Worm (Caenorhabditis elegans) whole organism, L2 larva: Measurements from ENCODE around the gene nhr-162.

ENCODE experiments used
- F13H6.1 ChIP-seq: sonication (generic microtip); optimal IDR thresholded peaks from 2 replicates; lab custom pipeline; 2016; ENCODE audit warnings: missing genetic modification characterization, missing compliant biosample characterization
- R02D3.7 ChIP-seq: fragments of 150-350 bp; optimal IDR thresholded peaks from 2 replicates; lab custom pipeline; 2014; ENCODE audit warnings: missing biosample characterization, missing genetic modification characterization
- Y55F3AM.14 ChIP-seq: fragments of 200-800 bp; sonication (Bioruptor generic); optimal IDR thresholded peaks from 2 replicates; lab custom pipeline; 2018; ENCODE audit warnings: mild to moderate bottlenecking, missing genetic modification characterization, missing compliant biosample characterization
- ZK546.5 ChIP-seq: sonication (generic microtip); optimal IDR thresholded peaks from 2 replicates; lab custom pipeline; 2017; ENCODE audit warnings: missing biosample characterization, missing genetic modification characterization
- alr-1 ChIP-seq: fragments of 150-350 bp; optimal IDR thresholded peaks from 2 replicates; lab custom pipeline; 2014; ENCODE audit warnings: missing biosample characterization, missing genetic modification characterization
- aly-2 ChIP-seq: fragments of 150-350 bp; optimal IDR thresholded peaks from 2 replicates; lab custom pipeline; 2014; ENCODE audit warnings: missing biosample characterization, missing genetic modification characterization
- ama-1 ChIP-seq: fragments of 150-350 bp; optimal IDR thresholded peaks from 2 replicates; lab custom pipeline; 2018; ENCODE audit warnings: inconsistent platforms
- ceh-16 ChIP-seq: fragments of 150-350 bp; optimal IDR thresholded peaks from 2 replicates; lab custom pipeline; 2014; ENCODE audit warnings: missing biosample characterization, missing genetic modification characterization
- crh-2 ChIP-seq: sonication (generic microtip); optimal IDR thresholded peaks from 2 replicates; lab custom pipeline; 2017; ENCODE audit warnings: missing biosample characterization, missing genetic modification characterization
- dmd-4 ChIP-seq: sonication (generic microtip); optimal IDR thresholded peaks from 2 replicates; lab custom pipeline; 2017; ENCODE audit warnings: missing biosample characterization, missing genetic modification characterization
- egl-27 ChIP-seq: sonication (generic microtip); optimal IDR thresholded peaks from 3 replicates; lab custom pipeline; 2017; ENCODE audit warnings: missing biosample characterization, missing genetic modification reagents, missing genetic modification characterization
- elt-1 ChIP-seq: fragments of 150-350 bp; optimal IDR thresholded peaks from 2 replicates; lab custom pipeline; 2014; ENCODE audit warnings: missing biosample characterization, missing genetic modification characterization
- elt-3 ChIP-seq: sonication (generic microtip); optimal IDR thresholded peaks from 2 replicates; lab custom pipeline; 2017; ENCODE audit warnings: missing biosample characterization, missing genetic modification characterization
- fos-1 ChIP-seq: fragments of 150-350 bp; optimal IDR thresholded peaks from 2 replicates; lab custom pipeline; 2014; ENCODE audit warnings: missing biosample characterization, missing genetic modification characterization
- gmeb-1 ChIP-seq: fragments of 150-350 bp; optimal IDR thresholded peaks from 2 replicates; lab custom pipeline; 2014; ENCODE audit warnings: missing biosample characterization, missing genetic modification characterization
- lin-13 ChIP-seq: fragments of 150-350 bp; optimal IDR thresholded peaks from 2 replicates; lab custom pipeline; 2014; ENCODE audit warnings: missing biosample characterization, missing genetic modification reagents, missing genetic modification characterization
- lin-39 ChIP-seq: fragments of 150-350 bp; optimal IDR thresholded peaks from 2 replicates; lab custom pipeline; 2014; ENCODE audit warnings: missing biosample characterization, missing genetic modification reagents, missing genetic modification characterization
- lsy-2 ChIP-seq, 2 experiments: fragments of 150-350 bp in 1 of 2; sonication (generic microtip) in 1 of 2; optimal IDR thresholded peaks; 2 replicates each; lab custom pipeline; 2014 to 2017; ENCODE audit warnings: missing biosample characterization in 2 of 2, missing genetic modification characterization in 2 of 2
- mab-5 ChIP-seq: fragments of 150-350 bp; optimal IDR thresholded peaks from 2 replicates; lab custom pipeline; 2014; ENCODE audit warnings: missing biosample characterization, missing genetic modification characterization
- mbf-1 ChIP-seq: sonication (generic microtip); optimal IDR thresholded peaks from 2 replicates; lab custom pipeline; 2017; ENCODE audit warnings: missing biosample characterization, missing genetic modification characterization
- mdl-1 ChIP-seq, 2 experiments: fragments of 150-350 bp in 1 of 2; sonication (generic microtip) in 1 of 2; optimal IDR thresholded peaks; 2 replicates each; lab custom pipeline; 2017; ENCODE audit warnings: missing biosample characterization in 2 of 2, missing genetic modification characterization in 2 of 2
- nhr-11 ChIP-seq: fragments of 150-350 bp; optimal IDR thresholded peaks from 2 replicates; lab custom pipeline; 2014; ENCODE audit warnings: missing biosample characterization, missing genetic modification characterization
- nhr-129 ChIP-seq: fragments of 150-350 bp; optimal IDR thresholded peaks from 2 replicates; lab custom pipeline; 2014; ENCODE audit warnings: missing biosample characterization, missing genetic modification characterization
- nhr-21 ChIP-seq: fragments of 150-350 bp; optimal IDR thresholded peaks from 2 replicates; lab custom pipeline; 2014; ENCODE audit warnings: missing biosample characterization, missing genetic modification characterization
- nhr-237 ChIP-seq: fragments of 150-350 bp; optimal IDR thresholded peaks from 2 replicates; lab custom pipeline; 2014; ENCODE audit warnings: missing biosample characterization, missing genetic modification characterization
- nhr-6 ChIP-seq: fragments of 150-350 bp; optimal IDR thresholded peaks from 2 replicates; lab custom pipeline; 2014; ENCODE audit warnings: missing biosample characterization, missing genetic modification characterization
- nhr-77 ChIP-seq: fragments of 150-350 bp; optimal IDR thresholded peaks from 2 replicates; lab custom pipeline; 2014; ENCODE audit warnings: missing biosample characterization, missing genetic modification characterization
- peb-1 ChIP-seq: fragments of 150-350 bp; optimal IDR thresholded peaks from 2 replicates; lab custom pipeline; 2014; ENCODE audit warnings: missing biosample characterization, missing genetic modification characterization
- sem-4 ChIP-seq: fragments of 150-350 bp; optimal IDR thresholded peaks from 2 replicates; lab custom pipeline; 2014; ENCODE audit warnings: missing biosample characterization, missing genetic modification reagents, missing genetic modification characterization
- sma-3 ChIP-seq: sonication (generic microtip); optimal IDR thresholded peaks from 2 replicates; lab custom pipeline; 2016; ENCODE audit warnings: missing genetic modification reagents, missing genetic modification characterization, missing compliant biosample characterization
- unc-39 ChIP-seq: fragments of 150-350 bp; optimal IDR thresholded peaks from 2 replicates; lab custom pipeline; 2014; ENCODE audit warnings: missing biosample characterization, missing genetic modification characterization
- unc-55 ChIP-seq: fragments of 150-350 bp; sonication (generic microtip); optimal IDR thresholded peaks from 3 replicates; lab custom pipeline; 2014; ENCODE audit warnings: missing biosample characterization, missing genetic modification reagents, missing genetic modification characterization
- unc-62 ChIP-seq: fragments of 150-350 bp; optimal IDR thresholded peaks from 2 replicates; lab custom pipeline; 2014; ENCODE audit warnings: missing biosample characterization, missing genetic modification reagents, missing genetic modification characterization
- ztf-1 ChIP-seq: fragments of 200-800 bp; sonication (Bioruptor generic); conservative IDR thresholded peaks from 2 replicates; pipeline ENCODE4 v1.3.6; 2022; ENCODE audit warnings: missing genetic modification characterization, missing compliant biosample characterization

The nhr-162 gene

DNA sequence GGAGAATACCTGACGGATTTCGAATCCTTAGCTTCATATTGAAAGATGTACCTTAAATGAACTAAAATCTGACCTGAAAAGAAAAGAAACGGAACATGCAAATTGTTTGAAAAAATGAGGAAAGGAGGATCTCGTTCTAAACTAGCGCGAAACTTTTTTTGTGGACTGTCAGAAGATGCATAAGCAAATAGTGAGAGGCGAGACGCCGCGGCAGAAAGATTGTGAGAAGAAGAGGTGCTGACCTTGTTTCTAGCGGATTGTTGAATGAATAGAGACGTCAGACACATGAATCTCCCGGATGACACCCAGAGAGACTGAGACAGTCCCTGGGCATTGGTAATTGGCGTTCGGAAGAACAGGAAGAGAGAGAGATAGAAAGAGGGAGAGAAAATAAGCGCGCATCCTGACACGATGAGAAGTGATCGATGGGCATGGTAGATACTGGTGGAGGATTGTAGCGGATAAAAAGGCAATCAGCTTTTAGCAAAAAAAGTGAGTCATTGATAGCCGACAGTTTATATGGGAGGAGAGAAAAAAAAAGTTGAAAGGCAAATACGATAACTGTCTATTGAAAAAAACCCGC is 21.6 kb downstream of the nhr-162 start, which contains the start of gene ptr-15:
TSS of gene ptr-15 (minus strand) at position 51 of the 583 bp plus-strand sequence.
- TF ChIP-seq ama-1 (lab: Kevin White, UChicago) (no peak), Y55F3AM.14 (GFP tag; lab: Kevin White, UChicago) (no peak), mdl-1 (tag; optimal IDR thresholded peaks at IDR 0.05; lab: Kevin White, UChicago) (no peak), F13H6.1 (tag; lab: Kevin White, UChicago) (no peak), fos-1 (tag; lab: Kevin White, UChicago) (peak; percentile 10), mbf-1 (no peak), peb-1 (tag; lab: Kevin White, UChicago) (peak; percentile 30), nhr-21 (peak; percentile 24)
- TF ChIP-seq, all 48 proteins: peak for 3

DNA sequence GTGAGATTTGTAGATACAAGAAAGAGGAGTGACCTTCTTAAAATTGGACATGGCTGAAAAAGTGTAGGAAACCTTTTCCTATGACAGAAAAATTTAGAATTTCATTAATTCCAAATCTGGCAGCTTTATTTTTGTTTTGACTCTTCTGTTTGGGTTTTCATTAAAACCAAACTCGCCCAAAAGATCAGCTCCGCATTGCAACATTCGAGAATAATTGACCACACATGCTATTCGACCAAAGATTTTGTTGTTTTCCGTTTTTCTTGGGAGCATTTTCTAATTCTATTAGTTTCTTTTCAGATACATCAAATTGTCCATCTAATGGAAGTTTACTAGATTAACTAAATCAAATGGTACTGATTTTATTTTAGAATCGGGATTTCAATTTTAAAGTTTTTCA is 35.4 kb downstream of the nhr-162 start, which contains the start of gene mec-1:
TSS of gene mec-1 (plus strand) at position 301 of the 400 bp plus-strand sequence.
- no peak for TF ChIP-seq elt-1 (tag; lab: Kevin White, UChicago)
- TF ChIP-seq lin-39 (tag; lab: Kevin White, UChicago), result no peak
- no peak for TF ChIP-seq lin-13 (GFP tag; lab: Kevin White, UChicago)
- no peak for TF ChIP-seq mab-5 (tag; lab: Kevin White, UChicago)
- no peak for TF ChIP-seq ZK546.5
- no peak for TF ChIP-seq nhr-6 (tag; lab: Kevin White, UChicago)
- TF ChIP-seq crh-2 (tag; lab: Kevin White, UChicago), result no peak
- no peak for TF ChIP-seq ceh-16 (tag; lab: Kevin White, UChicago)
- TF ChIP-seq sma-3 (GFP tag; lab: Kevin White, UChicago), result no peak
- no peak for TF ChIP-seq nhr-21

DNA sequence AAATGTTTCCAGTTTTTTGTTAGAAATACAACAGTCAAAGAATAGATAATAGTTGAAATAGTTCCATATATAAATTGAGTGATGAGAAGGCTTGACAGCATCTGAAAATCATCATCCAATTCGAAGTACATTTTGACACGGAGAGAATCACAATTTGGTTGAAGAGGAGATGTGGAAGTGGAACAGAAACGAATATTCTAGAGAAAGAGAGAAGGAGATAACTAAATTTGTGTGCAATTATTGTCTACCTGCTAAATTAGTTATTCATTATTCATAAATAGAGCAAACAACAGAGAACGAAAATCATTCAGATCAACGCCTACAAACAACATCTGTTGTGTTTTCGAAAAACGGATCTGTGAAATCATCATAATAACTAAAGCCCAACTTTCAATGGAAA is 37.9 kb downstream of the nhr-162 start, which contains the start of gene srg-31:
TSS of gene srg-31 (minus strand) at position 101 of the 400 bp plus-strand sequence.
- no peak for TF ChIP-seq crh-2 (tag; lab: Kevin White, UChicago)
- TF ChIP-seq mdl-1 (tag; optimal IDR thresholded peaks at IDR 0.05; lab: Kevin White, UChicago), result no peak
- no peak for TF ChIP-seq fos-1 (tag; lab: Kevin White, UChicago)
- TF ChIP-seq egl-27 (tag; lab: Kevin White, UChicago), result no peak
- TF ChIP-seq sma-3 (GFP tag; lab: Kevin White, UChicago), result no peak
- no peak for TF ChIP-seq alr-1 (tag; lab: Kevin White, UChicago)
- no peak for TF ChIP-seq F13H6.1 (tag; lab: Kevin White, UChicago)
- TF ChIP-seq elt-1 (tag; lab: Kevin White, UChicago), result no peak
- no peak for TF ChIP-seq nhr-21

DNA sequence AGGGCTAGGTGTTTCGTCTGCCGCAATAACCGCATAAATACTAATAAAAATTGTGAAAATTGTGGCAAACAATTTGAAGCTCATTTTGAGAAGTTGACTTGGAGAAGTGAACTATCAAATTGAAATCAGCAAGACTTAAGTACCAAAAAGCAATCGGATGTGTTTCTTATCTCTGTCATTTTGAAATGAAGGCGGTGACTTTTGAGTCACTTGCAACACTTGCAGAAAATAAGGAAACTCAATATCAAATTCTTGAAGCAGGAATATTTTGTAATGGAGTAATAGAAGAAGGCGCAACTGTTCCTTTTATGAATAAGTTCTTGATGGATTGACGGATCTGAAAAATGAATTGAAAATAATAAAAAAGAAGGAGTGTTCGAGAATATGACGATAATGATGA is 40.4 kb downstream of the nhr-162 start, which contains the start of gene T07H8.11:
TSS of gene T07H8.11 (minus strand) at position 101 of the 400 bp plus-strand sequence.
- TF ChIP-seq elt-1 (tag; lab: Kevin White, UChicago) (no peak), nhr-11 (tag; lab: Kevin White, UChicago) (no peak), egl-27 (tag; lab: Kevin White, UChicago) (no peak), sem-4 (no peak), nhr-129 (tag; lab: Kevin White, UChicago) (no peak), dmd-4 (no peak), mab-5 (tag; lab: Kevin White, UChicago) (no peak), gmeb-1 (tag; lab: Kevin White, UChicago) (no peak)

ce11 chrV:6949770-6950169 is 41.9 kb downstream of the nhr-162 start, which contains the start of gene Y57E12B.11:
Gene Y57E12B.11, minus strand, starts transcription at chrV:6949870.
- TF ChIP-seq ztf-1 (GFP tag; lab: Robert Waterston, UW) (no peak), mab-5 (tag; lab: Kevin White, UChicago) (no peak), crh-2 (tag; lab: Kevin White, UChicago) (no peak), unc-55 (GFP tag; lab: Kevin White, UChicago) (no peak), nhr-11 (tag; lab: Kevin White, UChicago) (no peak), nhr-6 (tag; lab: Kevin White, UChicago) (no peak), ZK546.5 (no peak), nhr-77 (tag; lab: Kevin White, UChicago) (no peak), ceh-16 (tag; lab: Kevin White, UChicago) (no peak), lin-39 (tag; lab: Kevin White, UChicago) (no peak)
- TF ChIP-seq, all 48 proteins: peak for 0

ce11 chrV:6948225-6948624 is 43.4 kb downstream of the nhr-162 start, which contains the start of gene Y57E12B.1:
Gene Y57E12B.1, plus strand, starts transcription at chrV:6948525.
- no peak for TF ChIP-seq nhr-6 (tag; lab: Kevin White, UChicago)
- no peak for TF ChIP-seq R02D3.7 (tag; lab: Kevin White, UChicago)
- TF ChIP-seq elt-3, result no peak
- TF ChIP-seq aly-2 (tag; lab: Kevin White, UChicago), result no peak
- TF ChIP-seq unc-55 (GFP tag; lab: Kevin White, UChicago), result no peak
- no peak for TF ChIP-seq fos-1 (tag; lab: Kevin White, UChicago)
- no peak for TF ChIP-seq crh-2 (tag; lab: Kevin White, UChicago)
- no peak for TF ChIP-seq ztf-1 (GFP tag; lab: Robert Waterston, UW)
- no peak for TF ChIP-seq ama-1 (lab: Kevin White, UChicago)
- TF ChIP-seq unc-62 (GFP tag; lab: Kevin White, UChicago), result no peak
- TF ChIP-seq ceh-16 (tag; lab: Kevin White, UChicago), result no peak
- no peak for TF ChIP-seq lsy-2 (tag; optimal IDR thresholded peaks at IDR 0.05; lab: Kevin White, UChicago)
- TF ChIP-seq gmeb-1 (tag; lab: Kevin White, UChicago), result no peak
- TF ChIP-seq elt-1 (tag; lab: Kevin White, UChicago), result no peak
- no peak for TF ChIP-seq unc-39 (tag; lab: Kevin White, UChicago)
- no peak for TF ChIP-seq nhr-237 (tag; lab: Kevin White, UChicago)
- TF ChIP-seq peb-1 (tag; lab: Kevin White, UChicago), result no peak
